Worm (Caenorhabditis elegans): ENCODE data around the gene F48E8.2.

DNA sequence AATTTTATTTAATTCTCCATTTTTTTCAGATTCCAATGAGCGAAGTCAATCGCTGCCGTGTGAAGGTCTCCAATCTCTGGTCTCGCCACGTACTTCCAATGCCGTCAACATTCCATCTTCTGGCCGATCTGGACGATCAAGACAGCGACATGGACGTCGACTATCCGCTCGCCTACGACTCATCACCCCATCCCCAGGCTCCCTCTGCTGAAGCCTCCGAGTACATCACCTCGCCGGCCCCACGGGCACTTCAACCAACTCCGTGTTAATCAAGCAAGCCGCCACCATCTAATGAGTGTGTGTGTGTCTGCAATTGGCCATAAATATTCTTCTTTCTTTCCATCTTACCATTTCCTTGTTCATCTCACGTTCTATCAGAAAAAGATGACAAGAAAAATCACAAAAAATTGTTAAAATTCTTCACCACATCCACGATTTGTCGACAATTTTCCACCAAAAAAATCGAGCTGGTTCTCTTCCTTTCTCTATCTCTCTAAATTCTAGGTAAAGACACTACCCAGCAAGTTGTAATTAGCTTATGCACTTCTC, 41.4 kb downstream of the F48E8.2 start:
- no peak for TF ChIP-seq lin-11 (tag; optimal IDR thresholded peaks at IDR 0.05)
- peak; percentile 43 for TF ChIP-seq ama-1 (optimal IDR thresholded peaks at IDR 0.05)
- no peak for TF ChIP-seq nhr-21 (tag; optimal IDR thresholded peaks at IDR 0.05)
- no peak for TF ChIP-seq nhr-25 (tag; optimal IDR thresholded peaks at IDR 0.05)
- no peak for TF ChIP-seq nhr-77 (tag; optimal IDR thresholded peaks at IDR 0.05)
- TF ChIP-seq unc-62 (GFP tag; optimal IDR thresholded peaks at IDR 0.05) = no peak
- no peak for TF ChIP-seq ceh-16 (tag; optimal IDR thresholded peaks at IDR 0.05)
- no peak for TF ChIP-seq snpc-4 (tag; optimal IDR thresholded peaks at IDR 0.05)
- TF ChIP-seq ztf-11 (tag; optimal IDR thresholded peaks at IDR 0.05) = no peak
- no peak for TF ChIP-seq nhr-11 (tag; optimal IDR thresholded peaks at IDR 0.05)
- TF ChIP-seq skn-1 (tag; optimal IDR thresholded peaks at IDR 0.05) = no peak
- no peak for TF ChIP-seq mdl-1 (tag; optimal IDR thresholded peaks at IDR 0.05)
- no peak for TF ChIP-seq lin-13 (GFP tag; optimal IDR thresholded peaks at IDR 0.05)
- TF ChIP-seq aly-2 (tag; optimal IDR thresholded peaks at IDR 0.05) = no peak

Data from whole organism, L2 larva.